Worm (Caenorhabditis elegans): Measurements from ENCODE around the gene F07B7.12.
"Not testable (repeated sequence)": the region's sequence is repeated elsewhere in the genome, so short reads cannot be mapped to it uniquely, and the experiment has no call there.

DNA sequence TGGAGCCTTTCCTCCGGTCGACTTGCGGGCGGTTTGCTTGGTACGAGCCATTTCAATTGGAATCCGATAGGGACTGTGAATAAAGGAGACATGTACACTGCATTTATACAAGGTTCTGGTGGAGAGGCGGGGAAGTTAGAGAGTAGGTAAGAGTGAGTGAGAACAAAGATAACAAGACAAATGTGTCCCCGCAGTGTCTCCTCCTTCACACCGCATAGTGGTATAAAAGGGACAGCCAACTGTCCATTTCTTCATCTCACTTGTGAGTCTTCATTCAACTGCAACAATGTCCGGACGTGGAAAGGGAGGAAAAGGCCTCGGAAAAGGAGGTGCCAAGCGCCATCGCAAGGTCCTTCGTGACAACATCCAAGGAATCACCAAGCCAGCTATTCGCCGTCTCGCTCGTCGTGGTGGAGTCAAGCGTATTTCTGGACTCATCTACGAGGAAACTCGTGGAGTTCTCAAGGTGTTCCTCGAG is 36.1 kb upstream of the F07B7.12 start, which contains the start of the genes his-17 and his-18:
- not testable (repeated sequence) for TF ChIP-seq ama-1 (optimal IDR thresholded peaks at IDR 0.05); ama-1 (GFP tag; optimal IDR thresholded peaks at IDR 0.05); ceh-58 (GFP tag; IDR thresholded peaks at IDR 0.05); hrde-1 (tag; optimal IDR thresholded peaks at IDR 0.05; ENCODE audit: borderline replicate concordance); D2030.7 (GFP tag; IDR thresholded peaks at IDR 0.05); lin-40 (tag; optimal IDR thresholded peaks at IDR 0.05); ceh-79 (tag; optimal IDR thresholded peaks at IDR 0.05); nhr-80 (tag; optimal IDR thresholded peaks at IDR 0.05)
